Fruit fly (Drosophila melanogaster) whole organism, prepupa: ENCODE measurements around the gene CG31064.

Experiments
- CG7368 ChIP-seq: fragments of 200-800 bp; sonication (Bioruptor generic); optimal IDR thresholded peaks from 3 replicates; lab custom pipeline; 2016; ENCODE audit warnings: missing biosample characterization, missing genetic modification characterization
- Eip75B ChIP-seq: fragments of 200-800 bp; sonication (Bioruptor generic); optimal IDR thresholded peaks from 3 replicates; lab custom pipeline; 2016; ENCODE audit warnings: missing biosample characterization, missing genetic modification characterization
- Hr39 ChIP-seq: fragments of 200-800 bp; sonication (Bioruptor generic); optimal IDR thresholded peaks from 2 replicates; lab custom pipeline; 2016; ENCODE audit warnings: missing biosample characterization, missing genetic modification characterization

dm6 chr3R:27196866-27197265, 42.0 kb downstream of the CG31064 start:
- TF ChIP-seq Eip75B (GFP tag; lab: Kevin White, UChicago) (no peak), CG7368 (no peak), Hr39 (no peak)
